Fruit fly (Drosophila melanogaster): ENCODE measurements around the gene CG5687.

DNA sequence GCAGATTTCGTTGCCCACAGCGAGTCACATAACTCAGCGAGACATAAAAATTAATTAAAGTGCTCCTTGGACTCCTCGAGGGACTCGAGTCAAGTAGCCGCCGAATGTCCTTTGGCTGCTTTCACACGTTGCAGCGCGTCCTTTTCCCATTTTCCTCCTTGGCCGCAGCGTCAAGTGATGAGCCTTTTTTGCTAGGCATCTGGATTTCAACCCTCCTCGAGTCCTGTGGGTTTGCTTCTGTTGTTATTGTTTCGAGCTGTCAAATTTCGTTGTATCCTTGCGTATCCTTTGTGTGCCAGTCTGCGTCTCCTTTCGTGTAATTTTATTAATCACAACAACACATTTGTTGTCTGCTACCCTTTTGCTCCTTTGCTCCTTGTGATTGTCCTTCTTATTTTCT, 22.3 kb downstream of the CG5687 start:
- no peak for TF ChIP-seq psq (optimal IDR thresholded peaks at IDR 0.05)
- no peak for TF ChIP-seq Dll (optimal IDR thresholded peaks at IDR 0.05)
- TF ChIP-seq CG8478 (optimal IDR thresholded peaks at IDR 0.05) = no peak

Data from whole organism.